Fruit fly (Drosophila melanogaster): ENCODE results near the gene Aven.
A peak's percentile ranks its signal among the peaks of the same experiment; 100 is the strongest.

Aven gene

dm6 chrX:12591223-12592120 lies 38.0 kb downstream of the Aven start (continued):
- TF ChIP-seq fu2 (GFP tag; optimal IDR thresholded peaks at IDR 0.05) (no peak), ems (GFP tag; optimal IDR thresholded peaks at IDR 0.05) (no peak), Ets97D (GFP tag; optimal IDR thresholded peaks at IDR 0.05) (no peak), CG8944 (GFP tag; optimal IDR thresholded peaks at IDR 0.05) (peak; percentile 40), HLH54F (GFP tag; optimal IDR thresholded peaks at IDR 0.05) (peak; percentile 1), ind (GFP tag; optimal IDR thresholded peaks at IDR 0.05) (peak; percentile 43), sisA (GFP tag; IDR thresholded peaks at IDR 0.05) (no peak), gt (GFP tag; IDR thresholded peaks at IDR 0.05) (no peak), CG3163 (GFP tag; optimal IDR thresholded peaks at IDR 0.05) (peak; percentile 40), Hsf (GFP tag; optimal IDR thresholded peaks at IDR 0.05) (peak; percentile 51), CG18262 (tag; optimal IDR thresholded peaks at IDR 0.05) (peak; percentile 68), Oli (tag; optimal IDR thresholded peaks at IDR 0.05) (peak; percentile 72), seq (GFP tag; IDR thresholded peaks at IDR 0.05) (no peak), CG6813 (GFP tag; optimal IDR thresholded peaks at IDR 0.05) (peak; percentile 36), CG16863 (GFP tag; optimal IDR thresholded peaks at IDR 0.05) (peak; percentile 46), gcm (GFP tag; optimal IDR thresholded peaks at IDR 0.05) (peak; percentile 41), CG17361 (GFP tag; IDR thresholded peaks at IDR 0.05) (peak; percentile 51; the same call in 1 of the 3 replicates), pnt (GFP tag; optimal IDR thresholded peaks at IDR 0.05) (peak; percentile 31), da (GFP tag; optimal IDR thresholded peaks at IDR 0.05) (no peak), Xbp1 (GFP tag; optimal IDR thresholded peaks at IDR 0.05) (peak; percentile 39), CG9437 (GFP tag; optimal IDR thresholded peaks at IDR 0.05) (peak; percentile 45), Six4 (GFP tag; optimal IDR thresholded peaks at IDR 0.05) (peak; percentile 67), pb (GFP tag; optimal IDR thresholded peaks at IDR 0.05) (peak; percentile 48), CG17802 (tag; optimal IDR thresholded peaks at IDR 0.05) (no peak), trh (GFP tag; optimal IDR thresholded peaks at IDR 0.05) (no peak), Meics (GFP tag; optimal IDR thresholded peaks at IDR 0.05) (peak; percentile 61), btn (GFP tag; optimal IDR thresholded peaks at IDR 0.05) (peak; percentile 40), CG3407 (GFP tag; optimal IDR thresholded peaks at IDR 0.05) (peak; percentile 27), bigmax (GFP tag; optimal IDR thresholded peaks at IDR 0.05) (no peak), cwo (GFP tag; optimal IDR thresholded peaks at IDR 0.05) (peak; percentile 53), bsh (GFP tag; optimal IDR thresholded peaks at IDR 0.05) (peak; percentile 39 to 62), Ets65A (GFP tag) (peak; percentile 93), stwl (tag; optimal IDR thresholded peaks at IDR 0.05) (no peak), NfI (GFP tag; optimal IDR thresholded peaks at IDR 0.05) (peak; percentile 16), CG11085 (GFP tag; IDR thresholded peaks at IDR 0.05) (peak; percentile 17; the same call in 1 of the 2 replicates), chm (GFP tag; IDR thresholded peaks at IDR 0.05) (no peak), Hmr (GFP tag; optimal IDR thresholded peaks at IDR 0.05) (no peak), jumu (GFP tag; optimal IDR thresholded peaks at IDR 0.05) (peak; percentile 35), CG17912 (GFP tag; optimal IDR thresholded peaks at IDR 0.05) (no peak), lov (optimal IDR thresholded peaks at IDR 0.05) (no peak), lov (GFP tag; IDR thresholded peaks at IDR 0.05) (no peak), CG18599 (GFP tag; optimal IDR thresholded peaks at IDR 0.05) (peak; percentile 37), org-1 (GFP tag; optimal IDR thresholded peaks at IDR 0.05) (peak; percentile 56), CG9817 (tag; optimal IDR thresholded peaks at IDR 0.05) (no peak), Dp (GFP tag; optimal IDR thresholded peaks at IDR 0.05) (no peak), bab2 (GFP tag; optimal IDR thresholded peaks at IDR 0.05) (peak; percentile 14), CG6254 (GFP tag; optimal IDR thresholded peaks at IDR 0.05) (peak; percentile 4), CG13775 (GFP tag; optimal IDR thresholded peaks at IDR 0.05) (peak; percentile 59), D (optimal IDR thresholded peaks at IDR 0.05) (no peak), D (GFP tag; optimal IDR thresholded peaks at IDR 0.05) (peak; percentile 35)
